Fruit fly (Drosophila melanogaster): ENCODE results near the gene CG10920.
A peak's percentile ranks its signal among the peaks of the same experiment; 100 is the strongest.

CG10920 gene

DNA sequence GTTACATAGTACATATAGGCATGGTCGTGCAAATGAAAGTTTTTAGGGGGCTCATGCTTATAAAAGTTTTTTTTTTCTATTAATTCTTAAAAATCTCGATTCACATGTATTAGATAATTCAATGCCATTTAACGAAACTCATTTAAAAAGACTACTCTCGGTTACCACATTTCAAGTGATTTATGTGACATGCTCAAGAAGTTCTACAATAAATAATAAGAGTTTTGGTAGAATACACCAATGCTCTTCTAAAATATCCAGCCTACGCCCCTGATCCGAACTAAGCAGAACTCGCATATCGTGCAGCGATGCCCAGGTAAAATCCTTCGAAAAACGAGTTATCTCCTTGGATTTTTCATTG is 38.5 kb upstream of the CG10920 start (continued):
- TF ChIP-seq eyg (GFP tag; optimal IDR thresholded peaks at IDR 0.05) (no peak), CG10366 (GFP tag; IDR thresholded peaks at IDR 0.05) (no peak), crol (GFP tag; IDR thresholded peaks at IDR 0.05) (no peak), Atf6 (GFP tag; IDR thresholded peaks at IDR 0.05) (no peak), insv (GFP tag; optimal IDR thresholded peaks at IDR 0.05) (peak in 1 of 2 experiments; percentile 26), CG2120 (GFP tag; optimal IDR thresholded peaks at IDR 0.05) (peak; percentile 14), CG10267 (tag; optimal IDR thresholded peaks at IDR 0.05) (peak; percentile 10), usp (GFP tag; optimal IDR thresholded peaks at IDR 0.05) (no peak), Deaf1 (tag; optimal IDR thresholded peaks at IDR 0.05) (no peak), disco-r (GFP tag; optimal IDR thresholded peaks at IDR 0.05) (no peak), B-H1 (GFP tag; IDR thresholded peaks at IDR 0.05) (no peak), Hr51 (GFP tag; optimal IDR thresholded peaks at IDR 0.05) (no peak), CG31224 (GFP tag; IDR thresholded peaks at IDR 0.05) (no peak), CG4707 (GFP tag; optimal IDR thresholded peaks at IDR 0.05) (no peak), gsb-n (tag; optimal IDR thresholded peaks at IDR 0.05) (no peak), CG8388 (GFP tag; optimal IDR thresholded peaks at IDR 0.05) (no peak), Awh (GFP tag; IDR thresholded peaks at IDR 0.05) (no peak), CG7963 (GFP tag; IDR thresholded peaks at IDR 0.05; ENCODE audit: partially characterized antibody) (no peak), Dll (GFP tag; IDR thresholded peaks at IDR 0.05; ENCODE audit: partially characterized antibody) (no peak), ERR (GFP tag; optimal IDR thresholded peaks at IDR 0.05) (no peak), ase (GFP tag; IDR thresholded peaks at IDR 0.05) (no peak), grau (tag; optimal IDR thresholded peaks at IDR 0.05) (no peak), cato (GFP tag; optimal IDR thresholded peaks at IDR 0.05; ENCODE audit: borderline replicate concordance) (no peak), CG34224 (GFP tag; IDR thresholded peaks at IDR 0.05; ENCODE audit: partially characterized antibody) (no peak), lilli (GFP tag; optimal IDR thresholded peaks at IDR 0.05) (peak; percentile 12), twi (tag; optimal IDR thresholded peaks at IDR 0.05) (no peak), CG5180 (GFP tag; optimal IDR thresholded peaks at IDR 0.05) (no peak), Dref (GFP tag; IDR thresholded peaks at IDR 0.05) (no peak), ATbp (GFP tag; optimal IDR thresholded peaks at IDR 0.05) (no peak), gem (tag; optimal IDR thresholded peaks at IDR 0.05) (peak; percentile 59), Ets97D (GFP tag; optimal IDR thresholded peaks at IDR 0.05) (no peak), CG15073 (GFP tag; optimal IDR thresholded peaks at IDR 0.05) (no peak), Hr78 (GFP tag; optimal IDR thresholded peaks at IDR 0.05) (no peak), CG10431 (GFP tag; optimal IDR thresholded peaks at IDR 0.05) (no peak), cad (GFP tag; optimal IDR thresholded peaks at IDR 0.05) (no peak), wdn (GFP tag; IDR thresholded peaks at IDR 0.05) (no peak), jing (GFP tag; optimal IDR thresholded peaks at IDR 0.05) (no peak), eve (GFP tag; optimal IDR thresholded peaks at IDR 0.05) (no peak), CG10209 (GFP tag; optimal IDR thresholded peaks at IDR 0.05) (no peak), gcm2 (GFP tag; optimal IDR thresholded peaks at IDR 0.05) (no peak), odd (GFP tag; optimal IDR thresholded peaks at IDR 0.05) (no peak), Lim3 (GFP tag; IDR thresholded peaks at IDR 0.05) (no peak), wor (GFP tag; IDR thresholded peaks at IDR 0.05) (no peak), HLH4C (GFP tag; IDR thresholded peaks at IDR 0.05; ENCODE audit: partially characterized antibody) (no peak), CG1647 (GFP tag; optimal IDR thresholded peaks at IDR 0.05) (no peak), Rx (GFP tag; IDR thresholded peaks at IDR 0.05) (no peak), gce (GFP tag; IDR thresholded peaks at IDR 0.05) (no peak), Spps (tag; optimal IDR thresholded peaks at IDR 0.05) (no peak), CG3281 (GFP tag; optimal IDR thresholded peaks at IDR 0.05) (no peak), Doc3 (GFP tag; IDR thresholded peaks at IDR 0.05; ENCODE audit: partially characterized antibody) (no peak), bigmax (GFP tag; optimal IDR thresholded peaks at IDR 0.05) (no peak), dimm (GFP tag; IDR thresholded peaks at IDR 0.05) (no peak)
